Worm (Caenorhabditis elegans) whole organism, late embryonic: ENCODE measurements around the gene F37C12.18.

Experiments used
- C08G9.2 ChIP-seq: sonication (generic microtip); optimal IDR thresholded peaks from 2 replicates; lab custom pipeline; 2016; ENCODE audit warnings: mild to moderate bottlenecking, missing genetic modification characterization, moderate library complexity, missing compliant biosample characterization
- F13H6.1 ChIP-seq: sonication (generic microtip); optimal IDR thresholded peaks from 2 replicates; lab custom pipeline; 2016; ENCODE audit warnings: missing genetic modification characterization, missing compliant biosample characterization
- K09A11.1 ChIP-seq: sonication (generic microtip); optimal IDR thresholded peaks from 2 replicates; lab custom pipeline; 2017; ENCODE audit warnings: antibody characterized with exemption, mild to moderate bottlenecking, missing genetic modification characterization, missing compliant biosample characterization; ENCODE audit not compliant: insufficient read depth
- T23F11.4 ChIP-seq: fragments of 200-800 bp; sonication (Bioruptor generic); optimal IDR thresholded peaks from 2 replicates; lab custom pipeline; 2018; ENCODE audit warnings: mild to moderate bottlenecking, missing genetic modification characterization, missing compliant biosample characterization
- Y22D7AL.16 ChIP-seq: sonication (generic microtip); optimal IDR thresholded peaks from 2 replicates; lab custom pipeline; 2016; ENCODE audit warnings: missing genetic modification characterization, missing compliant biosample characterization
- ahr-1 ChIP-seq: sonication (generic microtip); optimal IDR thresholded peaks from 2 replicates; lab custom pipeline; 2016; ENCODE audit warnings: missing genetic modification characterization, missing compliant biosample characterization
- ceh-14 ChIP-seq: sonication (generic microtip); optimal IDR thresholded peaks from 2 replicates; lab custom pipeline; 2016; ENCODE audit warnings: missing genotype, missing genetic modification characterization, missing compliant biosample characterization
- ceh-24 ChIP-seq: sonication (generic microtip); optimal IDR thresholded peaks from 2 replicates; lab custom pipeline; 2016; ENCODE audit warnings: mild to moderate bottlenecking, missing genetic modification characterization, missing compliant biosample characterization
- ceh-30 ChIP-seq: fragments of 150-350 bp; optimal IDR thresholded peaks from 2 replicates; lab custom pipeline; 2014; ENCODE audit warnings: missing biosample characterization, missing genetic modification characterization
- ceh-31 ChIP-seq: sonication (generic microtip); optimal IDR thresholded peaks from 2 replicates; lab custom pipeline; 2016; ENCODE audit warnings: missing genetic modification characterization, missing compliant biosample characterization
- ceh-45 ChIP-seq: fragments of 200-800 bp; sonication (Bioruptor generic); IDR thresholded peaks from 2 replicates; pipeline ENCODE4 v1.3.6; 2022; ENCODE audit warnings: missing genetic modification reagents, missing genetic modification characterization, missing compliant biosample characterization
- ceh-48 ChIP-seq: sonication (generic microtip); optimal IDR thresholded peaks from 2 replicates; lab custom pipeline; 2016; ENCODE audit warnings: missing genetic modification characterization, inconsistent platforms, missing compliant biosample characterization
- ceh-6 ChIP-seq: fragments of 200-800 bp; sonication (Bioruptor generic); optimal IDR thresholded peaks from 2 replicates; lab custom pipeline; 2018; ENCODE audit warnings: mild to moderate bottlenecking, missing genetic modification characterization, missing compliant biosample characterization
- ceh-9 ChIP-seq: sonication (generic microtip); optimal IDR thresholded peaks from 2 replicates; lab custom pipeline; 2016; ENCODE audit warnings: mild to moderate bottlenecking, missing genetic modification characterization, inconsistent platforms, missing compliant biosample characterization
- elt-2 ChIP-seq: sonication (generic microtip); optimal IDR thresholded peaks from 2 replicates; lab custom pipeline; 2016; ENCODE audit warnings: missing genetic modification reagents, missing genetic modification characterization, missing compliant biosample characterization
- elt-4 ChIP-seq: sonication (generic microtip); optimal IDR thresholded peaks from 2 replicates; lab custom pipeline; 2016; ENCODE audit warnings: missing genetic modification characterization, missing compliant biosample characterization
- ets-4 ChIP-seq: sonication (generic microtip); optimal IDR thresholded peaks from 2 replicates; lab custom pipeline; 2016; ENCODE audit warnings: missing genetic modification characterization, missing compliant biosample characterization
- fax-1 ChIP-seq: sonication (generic microtip); optimal IDR thresholded peaks from 2 replicates; lab custom pipeline; 2016; ENCODE audit warnings: missing genotype, missing genetic modification characterization, missing compliant biosample characterization
- fkh-6 ChIP-seq: sonication (generic microtip); optimal IDR thresholded peaks from 2 replicates; lab custom pipeline; 2016; ENCODE audit warnings: missing genetic modification characterization, missing compliant biosample characterization
- gmeb-2 ChIP-seq: sonication (generic microtip); optimal IDR thresholded peaks from 2 replicates; lab custom pipeline; 2016; ENCODE audit warnings: missing genetic modification characterization, inconsistent platforms, missing compliant biosample characterization
- hlh-13 ChIP-seq: fragments of 200-800 bp; sonication (Bioruptor generic); optimal IDR thresholded peaks from 2 replicates; lab custom pipeline; 2018; ENCODE audit warnings: mild to moderate bottlenecking, missing genetic modification characterization, missing compliant biosample characterization
- hlh-30 ChIP-seq: sonication (generic microtip); optimal IDR thresholded peaks from 2 replicates; lab custom pipeline; 2017; ENCODE audit warnings: antibody characterized with exemption, missing genetic modification characterization, missing compliant biosample characterization; ENCODE audit not compliant: insufficient read depth
- lim-6 ChIP-seq: sonication (generic microtip); optimal IDR thresholded peaks from 2 replicates; lab custom pipeline; 2016; ENCODE audit warnings: missing genetic modification characterization, missing compliant biosample characterization
- nfya-1 ChIP-seq: sonication (generic microtip); optimal IDR thresholded peaks from 2 replicates; lab custom pipeline; 2017; ENCODE audit warnings: missing genetic modification characterization, mild to moderate bottlenecking, missing compliant biosample characterization, antibody characterized with exemption, moderate library complexity
- nhr-11 ChIP-seq: fragments of 150-350 bp; optimal IDR thresholded peaks from 2 replicates; lab custom pipeline; 2014; ENCODE audit warnings: missing biosample characterization, missing genetic modification characterization
- nhr-232 ChIP-seq: sonication (generic microtip); optimal IDR thresholded peaks from 2 replicates; lab custom pipeline; 2016; ENCODE audit warnings: missing genetic modification characterization, missing compliant biosample characterization
- pag-3 ChIP-seq: sonication (generic microtip); optimal IDR thresholded peaks from 2 replicates; lab custom pipeline; 2016; ENCODE audit warnings: missing compliant biosample characterization, missing genetic modification characterization, borderline replicate concordance
- pat-9 ChIP-seq: fragments of 200-800 bp; sonication (Bioruptor generic); optimal IDR thresholded peaks from 2 replicates; lab custom pipeline; 2018; ENCODE audit warnings: mild to moderate bottlenecking, missing genetic modification characterization, moderate library complexity, missing compliant biosample characterization
- pha-4 ChIP-seq: fragments of 150-350 bp; optimal IDR thresholded peaks from 2 replicates; lab custom pipeline; 2018; ENCODE audit warnings: missing biosample characterization, missing genetic modification reagents, missing genetic modification characterization
- pros-1 ChIP-seq: fragments of 150-350 bp; optimal IDR thresholded peaks from 2 replicates; lab custom pipeline; 2014; ENCODE audit warnings: missing biosample characterization, missing genetic modification reagents, missing genetic modification characterization
- ref-2 ChIP-seq: sonication (generic microtip); optimal IDR thresholded peaks from 2 replicates; lab custom pipeline; 2016; ENCODE audit warnings: missing genetic modification characterization, missing compliant biosample characterization
- rnt-1 ChIP-seq: sonication (generic microtip); optimal IDR thresholded peaks from 2 replicates; lab custom pipeline; 2016; ENCODE audit warnings: missing genetic modification characterization, missing compliant biosample characterization
- sdc-2 ChIP-seq: sonication (generic microtip); optimal IDR thresholded peaks from 2 replicates; lab custom pipeline; 2016; ENCODE audit warnings: missing genotype, missing genetic modification characterization, missing compliant biosample characterization
- unc-3 ChIP-seq, 2 experiments: fragments of 200-800 bp in 1 of 2; sonication (Bioruptor generic) in 1 of 2; sonication (generic microtip) in 1 of 2; conservative IDR thresholded peaks in 1 of 2; optimal IDR thresholded peaks in 1 of 2; 2 replicates each; pipeline versions ENCODE4 v1.3.6 to Lab custom; 2016 to 2022; ENCODE audit warnings: missing compliant biosample characterization in 2 of 2, missing genetic modification characterization in 2 of 2, missing genetic modification reagents in 1 of 2
- unc-42 ChIP-seq: sonication (generic microtip); optimal IDR thresholded peaks from 2 replicates; lab custom pipeline; 2016; ENCODE audit warnings: missing genotype, missing genetic modification characterization, missing compliant biosample characterization

Gene F37C12.18

ce11 chrIII:7238727-7239126 lies 43.5 kb upstream of the F37C12.18 start, which contains the start of gene pars-1:
pars-1 (plus strand) TSS chrIII:7239027.
- TF ChIP-seq ceh-9 (tag; lab: Kevin White, UChicago): no peak
- no peak for TF ChIP-seq unc-3 (GFP tag; conservative IDR thresholded peaks at IDR 0.05; lab: Robert Waterston, UW)
- TF ChIP-seq unc-3 (tag; optimal IDR thresholded peaks at IDR 0.05; lab: Kevin White, UChicago): no peak
- TF ChIP-seq lim-6: no peak
- no peak for TF ChIP-seq ceh-24 (tag; lab: Kevin White, UChicago)
- TF ChIP-seq ceh-45 (GFP tag; lab: Robert Waterston, UW): no peak
- TF ChIP-seq ceh-48: no peak
- TF ChIP-seq pat-9 (tag; lab: Kevin White, UChicago): no peak
- TF ChIP-seq unc-42 (tag; lab: Kevin White, UChicago): no peak
- TF ChIP-seq elt-2: no peak
- no peak for TF ChIP-seq rnt-1
- no peak for TF ChIP-seq F13H6.1 (tag; lab: Kevin White, UChicago)
- no peak for TF ChIP-seq ceh-31 (tag; lab: Kevin White, UChicago)
- TF ChIP-seq hlh-30: no peak
- no peak for TF ChIP-seq pag-3 (tag; lab: Kevin White, UChicago)
- no peak for TF ChIP-seq Y22D7AL.16 (tag; lab: Kevin White, UChicago)
- no peak for TF ChIP-seq ref-2 (tag; lab: Kevin White, UChicago)

- TF ChIP-seq nfya-1 (tag; lab: Kevin White, UChicago) (peak; percentile 24), pat-9 (tag; lab: Kevin White, UChicago) (no peak)
- TF ChIP-seq, all 69 proteins: peak for 1
These were observed 38.9 kb upstream of the F37C12.18 start, which contains the start of gene ndus-8 for ce11 chrIII:7234148-7234547. ndus-8 (minus strand) TSS chrIII:7234202.

ce11 chrIII:7232782-7233181 lies 37.6 kb upstream of the F37C12.18 start, which contains the start of gene adr-2:
adr-2 (minus strand) TSS chrIII:7232882.
- TF ChIP-seq lim-6 (no peak), nhr-11 (tag; lab: Kevin White, UChicago) (no peak), C08G9.2 (tag; lab: Kevin White, UChicago) (no peak)
- TF ChIP-seq, all 69 proteins: peak for 0

- no peak for TF ChIP-seq C08G9.2 (tag; lab: Kevin White, UChicago)
- no peak for TF ChIP-seq hlh-13 (GFP tag; lab: Kevin White, UChicago)
- TF ChIP-seq pha-4: no peak
- no peak for TF ChIP-seq fkh-6 (tag; lab: Kevin White, UChicago)
- no peak for TF ChIP-seq pag-3 (tag; lab: Kevin White, UChicago)
- no peak for TF ChIP-seq ahr-1 (tag; lab: Kevin White, UChicago)
- no peak for TF ChIP-seq T23F11.4 (GFP tag; lab: Kevin White, UChicago)
- no peak for TF ChIP-seq ets-4 (tag; lab: Kevin White, UChicago)
- TF ChIP-seq nhr-232 (tag; lab: Kevin White, UChicago): no peak
- no peak for TF ChIP-seq ceh-30
- TF ChIP-seq sdc-2 (tag; lab: Kevin White, UChicago): no peak
- no peak for TF ChIP-seq pros-1
These were observed 35.6 kb upstream of the F37C12.18 start, which contains the start of gene R151.10 for ce11 chrIII:7230841-7231240. R151.10 (minus strand) TSS chrIII:7230941.

ce11 chrIII:7229687-7230086 lies 34.5 kb upstream of the F37C12.18 start, which contains the start of gene R151.8:
R151.8 (minus strand) TSS chrIII:7229787.
- TF ChIP-seq unc-3 (GFP tag; conservative IDR thresholded peaks at IDR 0.05; lab: Robert Waterston, UW): no peak
- TF ChIP-seq unc-3 (tag; optimal IDR thresholded peaks at IDR 0.05; lab: Kevin White, UChicago): no peak
- TF ChIP-seq hlh-13 (GFP tag; lab: Kevin White, UChicago): no peak
- TF ChIP-seq T23F11.4 (GFP tag; lab: Kevin White, UChicago): no peak
- no peak for TF ChIP-seq ceh-30
- no peak for TF ChIP-seq K09A11.1 (tag; lab: Kevin White, UChicago)
- no peak for TF ChIP-seq gmeb-2 (tag; lab: Kevin White, UChicago)
- TF ChIP-seq ceh-31 (tag; lab: Kevin White, UChicago): no peak
- TF ChIP-seq elt-4 (tag; lab: Kevin White, UChicago): no peak
- no peak for TF ChIP-seq fax-1 (tag; lab: Kevin White, UChicago)
- TF ChIP-seq C08G9.2 (tag; lab: Kevin White, UChicago): no peak
- TF ChIP-seq hlh-30: no peak
- no peak for TF ChIP-seq ceh-6 (GFP tag; lab: Kevin White, UChicago)
- no peak for TF ChIP-seq ceh-14 (tag; lab: Kevin White, UChicago)
- TF ChIP-seq Y22D7AL.16 (tag; lab: Kevin White, UChicago): no peak
